3 worm cellular contexts compared by ENCODE assay signal in the genomic region with DNA sequence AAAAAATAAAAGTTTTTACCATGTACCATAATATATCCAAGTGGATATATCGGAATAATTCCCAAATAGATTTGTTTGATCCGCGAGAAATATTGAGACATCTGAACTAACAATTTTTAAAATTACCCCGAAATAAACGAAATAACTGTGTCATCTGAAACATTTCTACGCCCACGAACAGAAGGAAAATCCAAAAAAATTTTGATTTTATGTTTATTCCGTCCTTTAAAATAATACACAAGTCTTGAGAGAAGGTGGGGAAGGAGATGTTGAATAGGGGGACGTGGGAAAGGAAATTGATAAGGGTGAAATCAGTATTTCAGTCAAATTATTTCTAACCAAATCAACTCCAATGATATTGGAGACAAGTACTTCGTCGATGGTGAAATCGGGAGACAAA.
TF ChIP-seq lines count a peak whose summit lies in the region.

Gene R144.11 (minus strand): TSS at position 101 of the 400 bp plus-strand sequence.

TF ChIP-seq in whole organism, L1 larva, 84 proteins besides CTCF, POLR2A, EP300 and RAD21:
- TF ChIP-seq efl-1 (optimal IDR thresholded peaks at IDR 0.05; lab: Kevin White, UChicago) (no peak), efl-1 (GFP tag; optimal IDR thresholded peaks at IDR 0.05 in 1 of 2; lab: Kevin White, UChicago) (peak in 1 of 2 experiments; percentile 30), aly-2 (tag; optimal IDR thresholded peaks at IDR 0.05; lab: Kevin White, UChicago) (peak; percentile 79), mep-1 (tag; optimal IDR thresholded peaks at IDR 0.05; lab: Kevin White, UChicago) (no peak), nhr-85 (tag; lab: Kevin White, UChicago) (peak; percentile 31)

TF ChIP-seq in whole organism, L2 larva, 48 proteins besides CTCF, POLR2A, EP300 and RAD21:
- TF ChIP-seq blmp-1 (tag; optimal IDR thresholded peaks at IDR 0.05; lab: Kevin White, UChicago; ENCODE audit: insufficient read depth) (no peak), aly-2 (tag; optimal IDR thresholded peaks at IDR 0.05; lab: Kevin White, UChicago) (peak; percentile 2)

TF ChIP-seq in whole organism, young adult, 124 proteins besides CTCF, POLR2A, EP300 and RAD21:
- TF ChIP-seq B0336.3 (GFP tag; IDR thresholded peaks at IDR 0.05; lab: Robert Waterston, UW) (0 out of 2 replicates have a peak, but pooled peaks have one; percentile 11), madf-10 (tag; optimal IDR thresholded peaks at IDR 0.05; lab: Kevin White, UChicago) (no peak), attf-3 (GFP tag; conservative IDR thresholded peaks at IDR 0.05; lab: Robert Waterston, UW) (no peak), tbx-9 (tag; optimal IDR thresholded peaks at IDR 0.05; lab: Kevin White, UChicago; ENCODE audit: borderline replicate concordance) (no peak), F22D6.2 (tag; optimal IDR thresholded peaks at IDR 0.05; lab: Kevin White, UChicago) (no peak), Y67H2A.10 (GFP tag; conservative IDR thresholded peaks at IDR 0.05; lab: Robert Waterston, UW) (no peak), madf-6 (GFP tag; IDR thresholded peaks at IDR 0.05; lab: Robert Waterston, UW) (0 out of 2 replicates have a peak, but pooled peaks have one; percentile 7), Y53F4B.3 (GFP tag; IDR thresholded peaks at IDR 0.05; lab: Robert Waterston, UW) (no peak), mcd-1 (GFP tag; IDR thresholded peaks at IDR 0.05; lab: Robert Waterston, UW) (no peak), bed-1 (GFP tag; IDR thresholded peaks at IDR 0.05; lab: Robert Waterston, UW) (0 out of 2 replicates have a peak, but pooled peaks have one; percentile 30), lsy-27 (tag; optimal IDR thresholded peaks at IDR 0.05; lab: Kevin White, UChicago; ENCODE audit: borderline replicate concordance, insufficient read depth) (no peak)
